Worm (Caenorhabditis elegans): Measurements from ENCODE around the gene nsph-4.2.
"Not testable (repeated sequence)": the region's sequence is repeated elsewhere in the genome, so short reads cannot be mapped to it uniquely, and the experiment has no call there.

DNA sequence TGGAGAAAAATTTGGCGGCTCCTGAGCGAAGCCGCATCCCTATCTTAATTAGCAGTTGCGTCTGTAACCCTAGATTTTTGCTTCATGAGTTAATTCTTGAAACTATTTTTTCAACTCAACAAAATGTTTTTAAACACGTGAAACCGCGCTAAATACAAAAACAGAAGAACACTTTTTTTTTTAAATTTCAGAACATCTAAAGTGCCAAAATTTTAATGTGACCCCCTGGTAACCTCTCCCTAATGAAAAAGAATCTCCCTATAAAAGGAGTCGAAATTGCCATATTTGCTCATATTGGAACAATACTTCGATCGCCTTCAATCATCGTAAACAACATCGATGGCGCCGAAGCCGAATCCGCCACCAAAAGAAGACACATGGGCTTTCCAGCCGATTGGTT, 8.0 kb downstream of the nsph-4.2 start, which contains the start of gene nsph-4.1:
- not testable (repeated sequence) for TF ChIP-seq cog-1 (tag; optimal IDR thresholded peaks at IDR 0.05); tab-1 (GFP tag; IDR thresholded peaks at IDR 0.05); T22C8.4 (GFP tag; IDR thresholded peaks at IDR 0.05)

All from whole organism, midembryonic.